Worm (Caenorhabditis elegans) whole organism, late embryonic: Measurements from ENCODE around the gene srh-145.

Experiments used
- C08G9.2 ChIP-seq: sonication (generic microtip); optimal IDR thresholded peaks from 2 replicates; lab custom pipeline; 2016; ENCODE audit warnings: mild to moderate bottlenecking, missing genetic modification characterization, moderate library complexity, missing compliant biosample characterization
- K02D7.2 ChIP-seq: sonication (generic microtip); optimal IDR thresholded peaks from 2 replicates; lab custom pipeline; 2017; ENCODE audit warnings: mild to moderate bottlenecking, missing genetic modification characterization, missing compliant biosample characterization
- ahr-1 ChIP-seq: sonication (generic microtip); optimal IDR thresholded peaks from 2 replicates; lab custom pipeline; 2016; ENCODE audit warnings: missing genetic modification characterization, missing compliant biosample characterization
- ama-1 ChIP-seq: fragments of 150-350 bp; optimal IDR thresholded peaks from 2 replicates; lab custom pipeline; 2014
- ceh-14 ChIP-seq: sonication (generic microtip); optimal IDR thresholded peaks from 2 replicates; lab custom pipeline; 2016; ENCODE audit warnings: missing genotype, missing genetic modification characterization, missing compliant biosample characterization
- ceh-18 ChIP-seq: sonication (generic microtip); optimal IDR thresholded peaks from 2 replicates; lab custom pipeline; 2016; ENCODE audit warnings: missing genetic modification characterization, missing compliant biosample characterization
- ceh-19 ChIP-seq: fragments of 200-800 bp; sonication (Bioruptor generic); optimal IDR thresholded peaks from 2 replicates; lab custom pipeline; 2018; ENCODE audit warnings: mild to moderate bottlenecking, missing genetic modification characterization, missing compliant biosample characterization
- ceh-2 ChIP-seq: sonication (generic microtip); optimal IDR thresholded peaks from 2 replicates; lab custom pipeline; 2016; ENCODE audit warnings: missing genotype, missing genetic modification characterization, missing compliant biosample characterization
- ceh-22 ChIP-seq: sonication (generic microtip); optimal IDR thresholded peaks from 2 replicates; lab custom pipeline; 2017; ENCODE audit warnings: missing biosample characterization, missing genetic modification characterization
- ceh-30 ChIP-seq: fragments of 150-350 bp; optimal IDR thresholded peaks from 2 replicates; lab custom pipeline; 2014; ENCODE audit warnings: missing biosample characterization, missing genetic modification characterization
- ceh-48 ChIP-seq: sonication (generic microtip); optimal IDR thresholded peaks from 2 replicates; lab custom pipeline; 2016; ENCODE audit warnings: missing genetic modification characterization, inconsistent platforms, missing compliant biosample characterization
- dmd-4 ChIP-seq: sonication (generic microtip); optimal IDR thresholded peaks from 2 replicates; lab custom pipeline; 2016; ENCODE audit warnings: borderline replicate concordance, missing genetic modification characterization, missing compliant biosample characterization
- dve-1 ChIP-seq: sonication (generic microtip); optimal IDR thresholded peaks from 2 replicates; lab custom pipeline; 2017; ENCODE audit warnings: antibody characterized with exemption, mild to moderate bottlenecking, missing genetic modification characterization, missing compliant biosample characterization
- elt-4 ChIP-seq: sonication (generic microtip); optimal IDR thresholded peaks from 2 replicates; lab custom pipeline; 2016; ENCODE audit warnings: missing genetic modification characterization, missing compliant biosample characterization
- ets-4 ChIP-seq: sonication (generic microtip); optimal IDR thresholded peaks from 2 replicates; lab custom pipeline; 2016; ENCODE audit warnings: missing genetic modification characterization, missing compliant biosample characterization
- eyg-1 ChIP-seq: sonication (generic microtip); optimal IDR thresholded peaks from 2 replicates; lab custom pipeline; 2016; ENCODE audit warnings: missing genotype, missing genetic modification characterization, missing compliant biosample characterization
- hlh-15 ChIP-seq: sonication (generic microtip); optimal IDR thresholded peaks from 2 replicates; lab custom pipeline; 2016; ENCODE audit warnings: missing genetic modification characterization, missing compliant biosample characterization
- hlh-30 ChIP-seq: sonication (generic microtip); optimal IDR thresholded peaks from 2 replicates; lab custom pipeline; 2017; ENCODE audit warnings: antibody characterized with exemption, missing genetic modification characterization, missing compliant biosample characterization; ENCODE audit not compliant: insufficient read depth
- hlh-6 ChIP-seq: sonication (generic microtip); optimal IDR thresholded peaks from 2 replicates; lab custom pipeline; 2016; ENCODE audit warnings: missing genotype, missing genetic modification characterization, missing compliant biosample characterization
- hlh-8 ChIP-seq: sonication (generic microtip); optimal IDR thresholded peaks from 2 replicates; lab custom pipeline; 2016; ENCODE audit warnings: missing genotype, missing genetic modification characterization, missing compliant biosample characterization
- lim-6 ChIP-seq: sonication (generic microtip); optimal IDR thresholded peaks from 2 replicates; lab custom pipeline; 2016; ENCODE audit warnings: missing genetic modification characterization, missing compliant biosample characterization
- madf-2 ChIP-seq: sonication (generic microtip); optimal IDR thresholded peaks from 2 replicates; lab custom pipeline; 2017; ENCODE audit warnings: missing genetic modification characterization, missing compliant biosample characterization
- mec-3 ChIP-seq: sonication (generic microtip); optimal IDR thresholded peaks from 2 replicates; lab custom pipeline; 2016; ENCODE audit warnings: borderline replicate concordance, missing genetic modification characterization, missing compliant biosample characterization
- nhr-11 ChIP-seq: fragments of 150-350 bp; optimal IDR thresholded peaks from 2 replicates; lab custom pipeline; 2014; ENCODE audit warnings: missing biosample characterization, missing genetic modification characterization
- pag-3 ChIP-seq: sonication (generic microtip); optimal IDR thresholded peaks from 2 replicates; lab custom pipeline; 2016; ENCODE audit warnings: missing compliant biosample characterization, missing genetic modification characterization, borderline replicate concordance
- pqm-1 ChIP-seq: sonication (generic microtip); optimal IDR thresholded peaks from 2 replicates; lab custom pipeline; 2016; ENCODE audit warnings: missing genetic modification characterization, missing compliant biosample characterization
- pros-1 ChIP-seq: fragments of 150-350 bp; optimal IDR thresholded peaks from 2 replicates; lab custom pipeline; 2014; ENCODE audit warnings: missing biosample characterization, missing genetic modification reagents, missing genetic modification characterization
- rnt-1 ChIP-seq: sonication (generic microtip); optimal IDR thresholded peaks from 2 replicates; lab custom pipeline; 2016; ENCODE audit warnings: missing genetic modification characterization, missing compliant biosample characterization
- sdc-2 ChIP-seq: sonication (generic microtip); optimal IDR thresholded peaks from 2 replicates; lab custom pipeline; 2016; ENCODE audit warnings: missing genotype, missing genetic modification characterization, missing compliant biosample characterization
- sox-2 ChIP-seq: fragments of 200-800 bp; sonication (Bioruptor generic); IDR thresholded peaks from 2 replicates; pipeline ENCODE4 v1.3.6; 2022; ENCODE audit warnings: missing genetic modification reagents, missing genetic modification characterization, missing compliant biosample characterization
- sox-4 ChIP-seq: sonication (generic microtip); optimal IDR thresholded peaks from 2 replicates; lab custom pipeline; 2017; ENCODE audit warnings: mild to moderate bottlenecking, missing genetic modification characterization, inconsistent platforms, missing compliant biosample characterization
- syd-9 ChIP-seq: sonication (generic microtip); optimal IDR thresholded peaks from 2 replicates; lab custom pipeline; 2016; ENCODE audit warnings: mild to moderate bottlenecking, missing genetic modification characterization, moderate library complexity, missing compliant biosample characterization
- tbx-2 ChIP-seq: sonication (generic microtip); optimal IDR thresholded peaks from 2 replicates; lab custom pipeline; 2016; ENCODE audit warnings: missing genetic modification characterization, missing compliant biosample characterization
- tbx-7 ChIP-seq: sonication (generic microtip); optimal IDR thresholded peaks from 2 replicates; lab custom pipeline; 2016; ENCODE audit warnings: missing genotype, missing genetic modification characterization, missing compliant biosample characterization
- unc-42 ChIP-seq: sonication (generic microtip); optimal IDR thresholded peaks from 2 replicates; lab custom pipeline; 2016; ENCODE audit warnings: missing genotype, missing genetic modification characterization, missing compliant biosample characterization
- unc-55 ChIP-seq: sonication (generic microtip); optimal IDR thresholded peaks from 2 replicates; lab custom pipeline; 2017; ENCODE audit warnings: missing biosample characterization, missing genetic modification reagents, missing genetic modification characterization

Gene srh-145

ce11 chrV:16424428-16424827 is 13.9 kb downstream of the srh-145 start, which contains the start of gene srw-29:
TSS of gene srw-29 (minus strand) at chrV:16424528.
- no peak for TF ChIP-seq ets-4 (tag; lab: Kevin White, UChicago)
- TF ChIP-seq ceh-19 (GFP tag; lab: Kevin White, UChicago): no peak
- no peak for TF ChIP-seq hlh-30
- no peak for TF ChIP-seq madf-2 (tag; lab: Kevin White, UChicago)
- no peak for TF ChIP-seq ama-1 (lab: Kevin White, UChicago)
- no peak for TF ChIP-seq C08G9.2
- TF ChIP-seq sox-2 (GFP tag; lab: Robert Waterston, UW): no peak
- no peak for TF ChIP-seq hlh-8 (tag; lab: Kevin White, UChicago)
- TF ChIP-seq ceh-14 (tag; lab: Kevin White, UChicago): no peak
- TF ChIP-seq, all 69 proteins: peak for 0

- TF ChIP-seq ceh-2 (tag; lab: Kevin White, UChicago): no peak
- TF ChIP-seq hlh-6 (tag; lab: Kevin White, UChicago): no peak
- no peak for TF ChIP-seq rnt-1 (tag; lab: Kevin White, UChicago)
- TF ChIP-seq mec-3 (tag; lab: Kevin White, UChicago): no peak
- no peak for TF ChIP-seq pqm-1
- no peak for TF ChIP-seq dve-1 (tag; lab: Kevin White, UChicago)
- no peak for TF ChIP-seq ahr-1 (tag; lab: Kevin White, UChicago)
- no peak for TF ChIP-seq elt-4 (tag; lab: Kevin White, UChicago)
- TF ChIP-seq hlh-8 (tag; lab: Kevin White, UChicago): no peak
- no peak for TF ChIP-seq nhr-11
- TF ChIP-seq pros-1 (tag; lab: Kevin White, UChicago): no peak
Observed at ce11 chrV:16429503-16429902, 19.0 kb downstream of the srh-145 start, which contains the start of gene F26D2.10. TSS of gene F26D2.10 (minus strand) at chrV:16429603.

DNA sequence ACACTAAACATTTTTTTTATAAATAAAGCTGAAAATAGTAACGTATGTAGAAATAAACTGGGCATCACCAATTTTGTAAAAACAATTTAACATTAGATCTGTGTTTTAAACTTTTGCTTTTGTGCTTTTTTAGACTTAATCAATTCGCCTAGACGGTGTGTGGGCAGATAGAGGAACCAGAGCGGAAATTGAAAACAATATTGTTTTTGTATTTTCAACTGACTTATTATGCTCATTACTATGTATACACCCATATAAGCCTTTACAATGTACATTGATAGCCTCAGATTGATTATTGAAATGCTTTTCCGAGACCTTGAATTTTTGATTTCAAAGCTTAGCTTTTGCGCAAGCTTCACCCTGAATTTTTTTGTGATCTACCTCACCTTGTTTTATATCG is 19.4 kb downstream of the srh-145 start, which contains the start of gene str-73:
str-73 (plus strand) TSS at position 301 of the 400 bp plus-strand sequence.
- no peak for TF ChIP-seq unc-42 (tag; lab: Kevin White, UChicago)
- no peak for TF ChIP-seq ceh-30 (tag; lab: Kevin White, UChicago)
- TF ChIP-seq syd-9 (tag; lab: Kevin White, UChicago): no peak
- TF ChIP-seq ceh-18 (tag; lab: Kevin White, UChicago): no peak
- TF ChIP-seq ceh-22: no peak
- no peak for TF ChIP-seq madf-2 (tag; lab: Kevin White, UChicago)
- TF ChIP-seq eyg-1 (tag; lab: Kevin White, UChicago): no peak
- no peak for TF ChIP-seq sox-4
- TF ChIP-seq pag-3 (tag; lab: Kevin White, UChicago): no peak
- TF ChIP-seq unc-55: no peak
- TF ChIP-seq lim-6 (tag; lab: Kevin White, UChicago): no peak
- no peak for TF ChIP-seq tbx-7 (tag; lab: Kevin White, UChicago)
- TF ChIP-seq, all 69 proteins: peak for 0

ce11 chrV:16433471-16433870 is 23.0 kb downstream of the srh-145 start, which contains the start of gene clec-234:
TSS of gene clec-234 (minus strand) at chrV:16433571.
- no peak for TF ChIP-seq K02D7.2
- no peak for TF ChIP-seq ceh-48 (tag; lab: Kevin White, UChicago)
- no peak for TF ChIP-seq tbx-2 (tag; lab: Kevin White, UChicago)
- TF ChIP-seq lim-6 (tag; lab: Kevin White, UChicago): no peak
- TF ChIP-seq unc-55: no peak
- TF ChIP-seq dmd-4 (tag; lab: Kevin White, UChicago): no peak
- TF ChIP-seq hlh-15 (tag; lab: Kevin White, UChicago): no peak
- TF ChIP-seq rnt-1 (tag; lab: Kevin White, UChicago): no peak

DNA sequence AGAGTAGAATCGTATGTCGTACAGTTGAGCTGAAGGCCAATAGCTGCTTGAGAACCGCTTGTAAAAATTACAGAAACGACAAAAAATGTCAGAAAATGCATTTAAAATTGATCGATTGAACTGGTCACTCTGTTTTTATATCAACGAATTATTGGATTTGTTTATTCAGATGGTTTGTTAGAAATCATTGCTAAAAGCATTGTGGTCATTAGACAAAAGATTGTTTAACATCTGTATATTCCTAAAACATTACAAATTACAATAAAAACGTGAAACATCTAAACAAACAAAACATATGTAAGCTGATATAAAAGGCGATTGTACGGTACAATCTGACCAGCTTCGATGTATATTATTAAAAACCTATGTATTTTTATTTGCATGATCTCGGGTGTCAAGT is 25.0 kb downstream of the srh-145 start, which contains the start of the genes F26D2.13 and F26D2.14:
F26D2.13 (minus strand) TSS at position 101 of the 400 bp plus-strand sequence.
F26D2.14 (plus strand) TSS at position 346 of the 400 bp plus-strand sequence.
- no peak for TF ChIP-seq sdc-2 (tag; lab: Kevin White, UChicago)
- no peak for TF ChIP-seq elt-4 (tag; lab: Kevin White, UChicago)
- TF ChIP-seq, all 69 proteins: peak for 0
